Worm (Caenorhabditis elegans): Measurements from ENCODE around the gene F14D7.2.

Gene F14D7.2

ce11 chrV:14243904-14244303 is 49.6 kb downstream of the F14D7.2 start, which contains the start of gene sre-7:
TSS of gene sre-7 (plus strand) at chrV:14244204.
- no peak for TF ChIP-seq fkh-10 (GFP tag; optimal IDR thresholded peaks at IDR 0.05)
- TF ChIP-seq sox-4 (tag; optimal IDR thresholded peaks at IDR 0.05): no peak
- TF ChIP-seq unc-55 (GFP tag; optimal IDR thresholded peaks at IDR 0.05): no peak
- no peak for TF ChIP-seq syd-9 (tag; optimal IDR thresholded peaks at IDR 0.05)
- no peak for TF ChIP-seq unc-86 (tag; optimal IDR thresholded peaks at IDR 0.05)
- TF ChIP-seq eyg-1 (tag; optimal IDR thresholded peaks at IDR 0.05): no peak
- no peak for TF ChIP-seq T23F11.4 (GFP tag; optimal IDR thresholded peaks at IDR 0.05)
- TF ChIP-seq ceh-9 (tag; optimal IDR thresholded peaks at IDR 0.05): no peak
- no peak for TF ChIP-seq pat-9 (tag; optimal IDR thresholded peaks at IDR 0.05)
- TF ChIP-seq dmd-4 (tag; optimal IDR thresholded peaks at IDR 0.05; ENCODE audit: borderline replicate concordance): no peak

Data from whole organism, late embryonic.